Fruit fly (Drosophila melanogaster) whole organism, wandering third instar larva: ENCODE results near the gene MED17.

Experiments
- Abd-B ChIP-seq: fragments of >200 bp; optimal IDR thresholded peaks from 2 replicates; lab custom pipeline; 2017; ENCODE audit warnings: missing biosample characterization, missing genetic modification characterization
- Dfd ChIP-seq: fragments of >200 bp; optimal IDR thresholded peaks from 2 replicates; lab custom pipeline; 2017; ENCODE audit warnings: missing biosample characterization, missing genetic modification characterization
- Hr83 ChIP-seq: fragments of 200-300 bp; sonication (Bioruptor generic); optimal IDR thresholded peaks from 2 replicates; lab custom pipeline; 2016; ENCODE audit warnings: missing biosample characterization, mild to moderate bottlenecking, missing genetic modification characterization, moderate library complexity; ENCODE audit not compliant: poor library complexity, severe bottlenecking
- N ChIP-seq: fragments of >200 bp; optimal IDR thresholded peaks from 2 replicates; lab custom pipeline; 2018; ENCODE audit warnings: missing biosample characterization, missing external identifiers, missing genetic modification characterization
- OdsH ChIP-seq: fragments of 200-800 bp; sonication (Bioruptor generic); optimal IDR thresholded peaks from 2 replicates; lab custom pipeline; 2016; ENCODE audit warnings: missing biosample characterization, mild to moderate bottlenecking, missing genetic modification characterization
- dl ChIP-seq, 2 experiments: fragments of 175-275, 200-275 bp in 1 of 2; fragments of 200-275 bp in 1 of 2; sonication (Bioruptor generic); optimal IDR thresholded peaks; lab custom pipeline; 2018; ENCODE audit warnings: mild to moderate bottlenecking in 2 of 2, missing biosample characterization in 2 of 2, missing genetic modification characterization in 2 of 2, moderate library complexity in 2 of 2; ENCODE audit not compliant: partially characterized antibody in 2 of 2, insufficient read depth in 1 of 2
- ey ChIP-seq: fragments of 200-800 bp; sonication (Bioruptor generic); optimal IDR thresholded peaks from 2 replicates; lab custom pipeline; 2016; ENCODE audit warnings: missing biosample characterization, missing genetic modification characterization
- foxo ChIP-seq, 2 experiments: fragments of 200-800 bp; sonication (Bioruptor generic); optimal IDR thresholded peaks; 2 replicates in 1 of 2; 3 replicates in 1 of 2; lab custom pipeline; 2016 to 2017; ENCODE audit warnings: missing biosample characterization in 2 of 2, missing genetic modification characterization in 2 of 2
- h ChIP-seq: fragments of 200-800 bp; sonication (Bioruptor generic); optimal IDR thresholded peaks from 3 replicates; lab custom pipeline; 2016; ENCODE audit warnings: missing biosample characterization, mild to moderate bottlenecking, missing genetic modification characterization
- lola ChIP-seq: fragments of >200 bp; optimal IDR thresholded peaks from 2 replicates; lab custom pipeline; 2017; ENCODE audit warnings: missing biosample characterization, missing genetic modification characterization
- pan ChIP-seq: fragments of >200 bp; optimal IDR thresholded peaks from 2 replicates; lab custom pipeline; 2017
- psq ChIP-seq: fragments of 200-800 bp; sonication (Bioruptor generic); optimal IDR thresholded peaks from 3 replicates; lab custom pipeline; 2017; ENCODE audit warnings: missing biosample characterization, mild to moderate bottlenecking, missing genetic modification characterization, moderate library complexity
- sage ChIP-seq: fragments of 200-800 bp; sonication (Bioruptor generic); optimal IDR thresholded peaks from 2 replicates; lab custom pipeline; 2016; ENCODE audit warnings: missing biosample characterization, mild to moderate bottlenecking, missing genetic modification characterization
- usp ChIP-seq: fragments of >200 bp; optimal IDR thresholded peaks from 2 replicates; lab custom pipeline; 2017; ENCODE audit warnings: missing biosample characterization, missing genetic modification characterization

dm6 chr3R:18198518-18199118 is 9.7 kb downstream of the MED17 start:
- TF ChIP-seq ey (no peak), lola (GFP tag; lab: Kevin White, UChicago) (no peak), Dfd (GFP tag; lab: Kevin White, UChicago) (no peak), sage (GFP tag; lab: Kevin White, UChicago) (peak; percentile 65), foxo (GFP tag; optimal IDR thresholded peaks at IDR 0.05; lab: Kevin White, UChicago) (peak; percentile 37 to 76), Hr83 (GFP tag; lab: Kevin White, UChicago) (peak; percentile 69), psq (GFP tag; lab: Kevin White, UChicago) (no peak), OdsH (GFP tag; lab: Kevin White, UChicago) (peak; percentile 52), Abd-B (GFP tag; lab: Kevin White, UChicago) (no peak), N (GFP tag; lab: Kevin White, UChicago) (peak; percentile 28), dl (GFP tag; optimal IDR thresholded peaks at IDR 0.05; lab: Kevin White, UChicago; ENCODE audit: insufficient read depth in 1 of 2, partially characterized antibody in 2 of 2) (peak; percentile 95 to 98), usp (GFP tag; lab: Kevin White, UChicago) (no peak), h (GFP tag; lab: Kevin White, UChicago) (peak; percentile 80), pan (no peak)
